Fruit fly (Drosophila melanogaster) whole organism, embryonic: ENCODE data around the gene Ugt36F1.

Source experiments
- Atf-2 ChIP-seq: fragments of 200-800 bp; sonication (Bioruptor generic); optimal IDR thresholded peaks from 2 replicates; lab custom pipeline; 2016; ENCODE audit warnings: missing biosample characterization, missing genetic modification characterization
- B-H1 ChIP-seq: fragments of 200-800 bp; sonication (Bioruptor generic); IDR thresholded peaks from 3 replicates; pipeline ENCODE4 v1.3.6; 2022; ENCODE audit warnings: missing biosample characterization, missing genetic modification characterization
- B-H2 ChIP-seq: fragments of 200-800 bp; sonication (Bioruptor generic); optimal IDR thresholded peaks from 2 replicates; lab custom pipeline; 2018; ENCODE audit warnings: missing biosample characterization, mild to moderate bottlenecking, missing genetic modification characterization
- Bdp1 ChIP-seq: fragments of 200-800 bp; sonication (Bioruptor generic); optimal IDR thresholded peaks from 3 replicates; lab custom pipeline; 2016; ENCODE audit warnings: missing biosample characterization, missing genetic modification characterization
- Blimp-1 ChIP-seq: fragments of 200-800 bp; sonication (Bioruptor generic); optimal IDR thresholded peaks from 3 replicates; lab custom pipeline; 2018; ENCODE audit warnings: missing biosample characterization, missing genetic modification characterization, mild to moderate bottlenecking, moderate library complexity, missing genetic modification reagents
- BtbVII ChIP-seq: fragments of 200-800 bp; sonication (Bioruptor generic); optimal IDR thresholded peaks from 3 replicates; lab custom pipeline; 2017; ENCODE audit warnings: missing biosample characterization, mild to moderate bottlenecking, missing genetic modification characterization
- C15 ChIP-seq: fragments of 200-800 bp; sonication (Bioruptor generic); IDR thresholded peaks from 3 replicates; pipeline ENCODE4 v1.3.6; 2022; ENCODE audit warnings: missing biosample characterization, missing genetic modification characterization
- CG10543 ChIP-seq: fragments of 200-800 bp; sonication (Bioruptor generic); optimal IDR thresholded peaks from 3 replicates; lab custom pipeline; 2017; ENCODE audit warnings: missing biosample characterization, mild to moderate bottlenecking, missing genetic modification characterization, moderate library complexity
- CG12104 ChIP-seq: fragments of 200-800 bp; sonication (Bioruptor generic); optimal IDR thresholded peaks from 3 replicates; lab custom pipeline; 2016; ENCODE audit warnings: missing biosample characterization, missing genetic modification characterization
- CG12155 ChIP-seq: fragments of 200-800 bp; sonication (Bioruptor generic); optimal IDR thresholded peaks from 3 replicates; lab custom pipeline; 2016; ENCODE audit warnings: missing biosample characterization, missing genetic modification characterization
- CG15696 ChIP-seq: fragments of 200-800 bp; sonication (Bioruptor generic); optimal IDR thresholded peaks from 2 replicates; lab custom pipeline; 2019; ENCODE audit warnings: missing biosample characterization, mild to moderate bottlenecking, missing genetic modification characterization, moderate library complexity
- CG17829 ChIP-seq: fragments of 200-800 bp; optimal IDR thresholded peaks from 2 replicates; lab custom pipeline; 2019; ENCODE audit warnings: missing biosample characterization, mild to moderate bottlenecking, missing genetic modification characterization, moderate library complexity
- CG18764 ChIP-seq: fragments of 200-800 bp; sonication (Bioruptor generic); optimal IDR thresholded peaks from 3 replicates; lab custom pipeline; 2016; ENCODE audit warnings: missing biosample characterization, missing genetic modification characterization
- CG2116 ChIP-seq: fragments of 200-800 bp; sonication (Bioruptor generic); optimal IDR thresholded peaks from 3 replicates; lab custom pipeline; 2018; ENCODE audit warnings: missing biosample characterization, mild to moderate bottlenecking, missing genetic modification characterization
- CG2120 ChIP-seq: fragments of 200-800 bp; sonication (Bioruptor generic); optimal IDR thresholded peaks from 3 replicates; lab custom pipeline; 2016; ENCODE audit warnings: missing biosample characterization, missing genetic modification characterization
- CG33557 ChIP-seq: fragments of 200-800 bp; sonication (Bioruptor generic); optimal IDR thresholded peaks from 2 replicates; lab custom pipeline; 2019; ENCODE audit warnings: missing biosample characterization, mild to moderate bottlenecking, missing genetic modification characterization, moderate library complexity
- CG43689 ChIP-seq: fragments of 200-800 bp; sonication (Bioruptor generic); IDR thresholded peaks from 2 replicates; pipeline ENCODE4 v1.3.6; 2022; ENCODE audit warnings: missing biosample characterization, missing genetic modification characterization
- CG4854 ChIP-seq: fragments of 200-800 bp; sonication (Bioruptor generic); optimal IDR thresholded peaks from 2 replicates; lab custom pipeline; 2016; ENCODE audit warnings: missing biosample characterization, missing genetic modification characterization, inconsistent platforms
- CG7928 ChIP-seq: fragments of 200-800 bp; sonication (Bioruptor generic); optimal IDR thresholded peaks from 2 replicates; lab custom pipeline; 2017; ENCODE audit warnings: missing biosample characterization, mild to moderate bottlenecking, missing genetic modification characterization
- CG9609 ChIP-seq: fragments of 200-800 bp; sonication (Bioruptor generic); optimal IDR thresholded peaks from 3 replicates; lab custom pipeline; 2016; ENCODE audit warnings: missing biosample characterization, missing genetic modification characterization
- Camta ChIP-seq: fragments of 200-800 bp; sonication (Bioruptor generic); optimal IDR thresholded peaks from 2 replicates; lab custom pipeline; 2016; ENCODE audit warnings: missing biosample characterization, missing genetic modification characterization
- CoRest ChIP-seq: fragments of 200-800 bp; sonication (Bioruptor generic); optimal IDR thresholded peaks from 3 replicates; lab custom pipeline; 2018; ENCODE audit warnings: missing biosample characterization, mild to moderate bottlenecking, missing genetic modification characterization, moderate library complexity
- Dip3 ChIP-seq: fragments of 200-800 bp; sonication (Bioruptor generic); optimal IDR thresholded peaks from 3 replicates; lab custom pipeline; 2016; ENCODE audit warnings: missing biosample characterization, missing genetic modification characterization
- Doc2 ChIP-seq: fragments of 200-800 bp; sonication (Bioruptor generic); IDR thresholded peaks from 2 replicates; pipeline ENCODE4 v1.3.6; 2022; ENCODE audit warnings: missing biosample characterization, missing genetic modification characterization
- Drgx ChIP-seq: fragments of 200-800 bp; sonication (Bioruptor generic); IDR thresholded peaks from 2 replicates; pipeline ENCODE4 v1.3.6; 2022; ENCODE audit warnings: missing biosample characterization, missing genetic modification characterization
- Eip74EF ChIP-seq, 2 experiments: fragments of 200-800 bp in 1 of 2; fragments of >200 bp in 1 of 2; sonication (Bioruptor generic) in 1 of 2; optimal IDR thresholded peaks; 2 replicates each; lab custom pipeline; 2017 to 2019; ENCODE audit warnings: missing biosample characterization in 2 of 2, missing genetic modification characterization in 2 of 2, mild to moderate bottlenecking in 1 of 2, moderate library complexity in 1 of 2
- GATAe ChIP-seq: fragments of 200-800 bp; sonication (Bioruptor generic); conservative IDR thresholded peaks from 2 replicates; pipeline ENCODE4 v1.3.6; 2022; ENCODE audit warnings: missing biosample characterization, missing genetic modification characterization
- HLHmδ ChIP-seq: fragments of 200-800 bp; sonication (Bioruptor generic); optimal IDR thresholded peaks from 2 replicates; lab custom pipeline; 2018; ENCODE audit warnings: missing biosample characterization, mild to moderate bottlenecking, missing genetic modification characterization, moderate library complexity
- Hmr ChIP-seq: fragments of 200-800 bp; sonication (Bioruptor generic); optimal IDR thresholded peaks from 3 replicates; lab custom pipeline; 2017; ENCODE audit warnings: mild to moderate bottlenecking, missing biosample characterization, missing genetic modification reagents, missing genetic modification characterization
- Hsf ChIP-seq: fragments of 200-800 bp; sonication (Bioruptor generic); optimal IDR thresholded peaks from 3 replicates; lab custom pipeline; 2016; ENCODE audit warnings: missing biosample characterization, missing genetic modification characterization
- Sox100B ChIP-seq: fragments of 200-800 bp; sonication (Bioruptor generic); optimal IDR thresholded peaks from 3 replicates; lab custom pipeline; 2018; ENCODE audit warnings: missing biosample characterization, mild to moderate bottlenecking, missing genetic modification characterization
- abd-A ChIP-seq: fragments of 200-800 bp; sonication (Bioruptor generic); optimal IDR thresholded peaks from 3 replicates; lab custom pipeline; 2019; ENCODE audit warnings: missing biosample characterization, mild to moderate bottlenecking, missing genetic modification characterization, moderate library complexity
- amos ChIP-seq: fragments of 200-800 bp; sonication (Bioruptor generic); IDR thresholded peaks from 2 replicates; pipeline ENCODE4 v1.3.6; 2022; ENCODE audit warnings: missing biosample characterization, missing genetic modification characterization; ENCODE audit not compliant: partially characterized antibody
- ato ChIP-seq: fragments of 200-800 bp; sonication (Bioruptor generic); IDR thresholded peaks from 2 replicates; pipeline ENCODE4 v1.3.6; 2022; ENCODE audit warnings: missing biosample characterization, missing genetic modification characterization; ENCODE audit not compliant: partially characterized antibody
- bowl ChIP-seq: fragments of 200-800 bp; sonication (Bioruptor generic); IDR thresholded peaks from 2 replicates; pipeline ENCODE4 v1.3.6; 2022; ENCODE audit warnings: missing biosample characterization, missing genetic modification characterization
- chif ChIP-seq, 2 experiments: fragments of 200-800 bp; sonication (Bioruptor generic); optimal IDR thresholded peaks; 3 replicates each; lab custom pipeline; 2016; ENCODE audit warnings: missing biosample characterization in 2 of 2, missing genetic modification characterization in 2 of 2
- ci ChIP-seq: fragments of 200-800 bp; sonication (Bioruptor generic); IDR thresholded peaks from 3 replicates; pipeline ENCODE4 v1.3.6; 2022; ENCODE audit warnings: missing biosample characterization, missing genetic modification characterization
- crc ChIP-seq: fragments of 200-800 bp; sonication (Bioruptor generic); optimal IDR thresholded peaks from 2 replicates; lab custom pipeline; 2016; ENCODE audit warnings: missing biosample characterization, missing genetic modification characterization
- crol ChIP-seq: fragments of 200-800 bp; sonication (Bioruptor generic); IDR thresholded peaks from 2 replicates; pipeline ENCODE4 v1.3.6; 2022; ENCODE audit warnings: missing biosample characterization, missing genetic modification characterization
- dysf ChIP-seq: fragments of 200-800 bp; sonication (Bioruptor generic); IDR thresholded peaks from 3 replicates; pipeline ENCODE4 v1.3.6; 2022; ENCODE audit warnings: missing biosample characterization, missing genetic modification characterization
- esg ChIP-seq: fragments of 200-800 bp; sonication (Bioruptor generic); conservative IDR thresholded peaks from 2 replicates; pipeline ENCODE4 v1.3.6; 2022; ENCODE audit warnings: missing biosample characterization, missing genetic modification characterization
- fru ChIP-seq: fragments of >200 bp; optimal IDR thresholded peaks from 2 replicates; lab custom pipeline; 2017
- ham ChIP-seq: fragments of 200-800 bp; sonication (Bioruptor generic); IDR thresholded peaks from 2 replicates; pipeline ENCODE4 v1.3.6; 2022; ENCODE audit warnings: missing biosample characterization, missing genetic modification characterization
- jigr1 ChIP-seq: fragments of 200-800 bp; sonication (Bioruptor generic); IDR thresholded peaks from 3 replicates; pipeline ENCODE4 v1.3.6; 2022; ENCODE audit warnings: missing biosample characterization, missing genetic modification characterization
- nom ChIP-seq: fragments of 200-800 bp; sonication (Bioruptor generic); optimal IDR thresholded peaks from 2 replicates; lab custom pipeline; 2017; ENCODE audit warnings: missing biosample characterization, missing genetic modification characterization, mild to moderate bottlenecking, moderate library complexity, missing genetic modification reagents
- slp2 ChIP-seq: fragments of 200-800 bp; sonication (Bioruptor generic); optimal IDR thresholded peaks from 2 replicates; lab custom pipeline; 2016; ENCODE audit warnings: missing biosample characterization, missing genetic modification characterization
- tll ChIP-seq, 2 experiments: fragments of 200-800 bp in 1 of 2; fragments of >200 bp in 1 of 2; sonication (Bioruptor generic) in 1 of 2; optimal IDR thresholded peaks; 2 replicates each; lab custom pipeline; 2017 to 2019; ENCODE audit warnings: missing biosample characterization in 2 of 2, missing genetic modification characterization in 2 of 2, mild to moderate bottlenecking in 1 of 2, moderate library complexity in 1 of 2
- tna ChIP-seq: fragments of 200-800 bp; sonication (Bioruptor generic); IDR thresholded peaks from 2 replicates; pipeline ENCODE4 v1.3.6; 2022; ENCODE audit warnings: missing biosample characterization, missing genetic modification characterization; ENCODE audit not compliant: partially characterized antibody
- wdn ChIP-seq: fragments of 200-800 bp; sonication (Bioruptor generic); IDR thresholded peaks from 2 replicates; pipeline ENCODE4 v1.3.6; 2022; ENCODE audit warnings: missing biosample characterization, missing genetic modification characterization
- zfh1 ChIP-seq: fragments of 200-800 bp; sonication (Bioruptor generic); IDR thresholded peaks from 3 replicates; pipeline ENCODE4 v1.3.6; 2022; ENCODE audit warnings: missing biosample characterization, missing genetic modification characterization
- zfh2 ChIP-seq: fragments of 200-800 bp; sonication (Bioruptor generic); optimal IDR thresholded peaks from 2 replicates; lab custom pipeline; 2016; ENCODE audit warnings: missing biosample characterization, missing genetic modification characterization

Gene Ugt36F1

dm6 chr2L:18808754-18809329 is 10.3 kb upstream of the Ugt36F1 start (continued):
- no peak for TF ChIP-seq GATAe (GFP tag; lab: Robert Waterston, UW)
- TF ChIP-seq B-H2 (GFP tag; lab: Kevin White, UChicago): no peak
- TF ChIP-seq BtbVII (GFP tag; lab: Kevin White, UChicago): no peak
- TF ChIP-seq CG18764 (GFP tag; lab: Kevin White, UChicago): no peak
- no peak for TF ChIP-seq Bdp1 (GFP tag; lab: Kevin White, UChicago)
- TF ChIP-seq tna (GFP tag; lab: Robert Waterston, UW): no peak
- TF ChIP-seq ham (GFP tag; lab: Robert Waterston, UW): no peak
- TF ChIP-seq CG4854 (GFP tag; lab: Kevin White, UChicago): no peak
- TF ChIP-seq CoRest (tag; lab: Kevin White, UChicago): peak; percentile 8
- TF ChIP-seq Blimp-1: peak; percentile 20
- TF ChIP-seq wdn (GFP tag; lab: Robert Waterston, UW): no peak
- TF ChIP-seq jigr1 (GFP tag; lab: Robert Waterston, UW): no peak
- TF ChIP-seq crc: no peak
- TF ChIP-seq ci (GFP tag; lab: Robert Waterston, UW): peak; percentile 53; the same call in 1 of the 3 replicates
- TF ChIP-seq HLHmδ: no peak
- TF ChIP-seq fru: no peak
- TF ChIP-seq Hsf (GFP tag; lab: Kevin White, UChicago): no peak
- peak; percentile 3 for TF ChIP-seq CG15696 (tag; lab: Kevin White, UChicago)
- TF ChIP-seq CG7928: no peak
- no peak for TF ChIP-seq nom (GFP tag; lab: Kevin White, UChicago)
- TF ChIP-seq zfh2: no peak
- TF ChIP-seq abd-A: no peak
- no peak for TF ChIP-seq CG9609 (GFP tag; lab: Kevin White, UChicago)
- no peak for TF ChIP-seq CG2116 (GFP tag; lab: Kevin White, UChicago)
- TF ChIP-seq bowl (GFP tag; lab: Robert Waterston, UW): no peak
- TF ChIP-seq Atf-2 (GFP tag; lab: Kevin White, UChicago): no peak
- TF ChIP-seq CG33557 (GFP tag; lab: Kevin White, UChicago): no peak
- no peak for TF ChIP-seq ato
- TF ChIP-seq Doc2 (GFP tag; lab: Robert Waterston, UW): no peak
- no peak for TF ChIP-seq tll (GFP tag; optimal IDR thresholded peaks at IDR 0.05; lab: Kevin White, UChicago)
- TF ChIP-seq CG12155 (GFP tag; lab: Kevin White, UChicago): no peak
- TF ChIP-seq CG2120 (GFP tag; lab: Kevin White, UChicago): no peak
- TF ChIP-seq Hmr: peak; percentile 13
- no peak for TF ChIP-seq Camta (GFP tag; lab: Kevin White, UChicago)
- TF ChIP-seq CG12104 (GFP tag; lab: Kevin White, UChicago): no peak
- no peak for TF ChIP-seq esg
- no peak for TF ChIP-seq Eip74EF (GFP tag; optimal IDR thresholded peaks at IDR 0.05; lab: Kevin White, UChicago)
- TF ChIP-seq Drgx (GFP tag; lab: Robert Waterston, UW): no peak
- no peak for TF ChIP-seq crol (GFP tag; lab: Robert Waterston, UW)
- TF ChIP-seq zfh1 (GFP tag; lab: Robert Waterston, UW): peak; percentile 67
- peak; percentile 24; the same call in 1 of the 3 replicates for TF ChIP-seq dysf
- no peak for TF ChIP-seq slp2 (GFP tag; lab: Kevin White, UChicago)
- no peak for TF ChIP-seq CG10543 (GFP tag; lab: Kevin White, UChicago)
- TF ChIP-seq Sox100B (GFP tag; lab: Kevin White, UChicago): no peak
- TF ChIP-seq CG43689: no peak
- no peak for TF ChIP-seq Dip3 (GFP tag; lab: Kevin White, UChicago)
- TF ChIP-seq B-H1: no peak
- TF ChIP-seq C15 (GFP tag; lab: Robert Waterston, UW): no peak
- TF ChIP-seq amos: no peak
- TF ChIP-seq chif (GFP tag; optimal IDR thresholded peaks at IDR 0.05; lab: Kevin White, UChicago): peak in 1 of 2 experiments; percentile 10
- TF ChIP-seq CG17829 (tag; lab: Kevin White, UChicago): peak; percentile 46
